Fruit fly (Drosophila melanogaster) whole organism, embryonic: Measurements from ENCODE around the gene MRG15.
A peak's percentile ranks its signal among the peaks of the same experiment; 100 is the strongest.

Source experiments
- B-H1 ChIP-seq: fragments of 200-800 bp; sonication (Bioruptor generic); IDR thresholded peaks from 3 replicates; pipeline ENCODE4 v1.3.6; 2022; ENCODE audit warnings: missing biosample characterization, missing genetic modification characterization
- BtbVII ChIP-seq: fragments of 200-800 bp; sonication (Bioruptor generic); optimal IDR thresholded peaks from 3 replicates; lab custom pipeline; 2017; ENCODE audit warnings: missing biosample characterization, mild to moderate bottlenecking, missing genetic modification characterization
- CG11695 ChIP-seq: fragments of 200-800 bp; sonication (Bioruptor generic); IDR thresholded peaks from 3 replicates; pipeline ENCODE4 v1.3.6; 2022; ENCODE audit warnings: missing biosample characterization, missing genetic modification characterization
- CG12104 ChIP-seq: fragments of 200-800 bp; sonication (Bioruptor generic); optimal IDR thresholded peaks from 3 replicates; lab custom pipeline; 2016; ENCODE audit warnings: missing biosample characterization, missing genetic modification characterization
- CG1233 ChIP-seq: fragments of 200-800 bp; sonication (Bioruptor generic); optimal IDR thresholded peaks from 4 replicates; lab custom pipeline; 2018; ENCODE audit warnings: missing biosample characterization, mild to moderate bottlenecking, missing genetic modification characterization
- CG13624 ChIP-seq: fragments of 200-800 bp; sonication (Bioruptor generic); optimal IDR thresholded peaks from 2 replicates; lab custom pipeline; 2016; ENCODE audit warnings: missing biosample characterization, missing genetic modification characterization
- CG13894 ChIP-seq: fragments of 200-800 bp; sonication (Bioruptor generic); optimal IDR thresholded peaks from 3 replicates; lab custom pipeline; 2018; ENCODE audit warnings: missing biosample characterization, mild to moderate bottlenecking, missing genetic modification characterization, moderate library complexity
- CG14441 ChIP-seq: fragments of 200-800 bp; sonication (Bioruptor generic); IDR thresholded peaks from 2 replicates; pipeline ENCODE4 v1.3.6; 2022; ENCODE audit warnings: missing biosample characterization, missing genetic modification characterization
- CG14860 ChIP-seq: fragments of 200-800 bp; sonication (Bioruptor generic); IDR thresholded peaks from 3 replicates; pipeline ENCODE4 v1.3.6; 2022; ENCODE audit warnings: missing biosample characterization, missing genetic modification characterization; ENCODE audit not compliant: partially characterized antibody
- CG1647 ChIP-seq: fragments of 200-800 bp; sonication (Bioruptor generic); optimal IDR thresholded peaks from 3 replicates; lab custom pipeline; 2016; ENCODE audit warnings: missing biosample characterization, missing genetic modification characterization
- CG17361 ChIP-seq: fragments of 200-800 bp; sonication (Bioruptor generic); IDR thresholded peaks from 3 replicates; pipeline ENCODE4 v1.3.6; 2022; ENCODE audit warnings: missing biosample characterization, missing genetic modification characterization
- CG1792 ChIP-seq: fragments of 200-800 bp; sonication (Bioruptor generic); optimal IDR thresholded peaks from 2 replicates; lab custom pipeline; 2016; ENCODE audit warnings: missing biosample characterization, missing genetic modification characterization
- CG18011 ChIP-seq: fragments of 200-800 bp; sonication (Bioruptor generic); optimal IDR thresholded peaks from 2 replicates; lab custom pipeline; 2017; ENCODE audit warnings: missing biosample characterization, missing genetic modification characterization, mild to moderate bottlenecking, moderate library complexity, missing genotype
- CG1832 ChIP-seq: fragments of 200-800 bp; sonication (Bioruptor generic); optimal IDR thresholded peaks from 2 replicates; lab custom pipeline; 2017; ENCODE audit warnings: missing biosample characterization, mild to moderate bottlenecking, missing genetic modification characterization, inconsistent platforms
- CG31441 ChIP-seq: fragments of 200-800 bp; sonication (Bioruptor generic); IDR thresholded peaks from 2 replicates; pipeline ENCODE4 v1.3.6; 2022; ENCODE audit warnings: missing biosample characterization, missing genetic modification characterization
- CG5953 ChIP-seq: fragments of 200-800 bp; sonication (Bioruptor generic); IDR thresholded peaks from 2 replicates; pipeline ENCODE4 v1.3.6; 2022; ENCODE audit warnings: missing biosample characterization, missing genetic modification characterization
- CG6654 ChIP-seq: fragments of 200-800 bp; sonication (Bioruptor generic); optimal IDR thresholded peaks from 2 replicates; lab custom pipeline; 2017; ENCODE audit warnings: missing biosample characterization, mild to moderate bottlenecking, missing genetic modification characterization
- CG7839 ChIP-seq: fragments of 200-800 bp; sonication (Bioruptor generic); optimal IDR thresholded peaks from 3 replicates; lab custom pipeline; 2018; ENCODE audit warnings: missing biosample characterization, mild to moderate bottlenecking, missing genetic modification characterization, moderate library complexity
- CG7963 ChIP-seq: fragments of 200-800 bp; sonication (Bioruptor generic); IDR thresholded peaks from 3 replicates; pipeline ENCODE4 v1.3.6; 2022; ENCODE audit warnings: missing biosample characterization, missing genetic modification characterization; ENCODE audit not compliant: partially characterized antibody
- CG8478 ChIP-seq: fragments of >200 bp; optimal IDR thresholded peaks from 2 replicates; lab custom pipeline; 2018
- CG9609 ChIP-seq: fragments of 200-800 bp; sonication (Bioruptor generic); optimal IDR thresholded peaks from 3 replicates; lab custom pipeline; 2016; ENCODE audit warnings: missing biosample characterization, missing genetic modification characterization
- CG9876 ChIP-seq: fragments of 200-800 bp; sonication (Bioruptor generic); optimal IDR thresholded peaks from 2 replicates; lab custom pipeline; 2016; ENCODE audit warnings: missing biosample characterization, missing genetic modification characterization
- CoRest ChIP-seq: fragments of 200-800 bp; sonication (Bioruptor generic); optimal IDR thresholded peaks from 3 replicates; lab custom pipeline; 2018; ENCODE audit warnings: missing biosample characterization, mild to moderate bottlenecking, missing genetic modification characterization, moderate library complexity
- Ets97D ChIP-seq: fragments of 200-800 bp; sonication (Bioruptor generic); optimal IDR thresholded peaks from 3 replicates; lab custom pipeline; 2016; ENCODE audit warnings: missing biosample characterization, missing genetic modification characterization
- Sox102F ChIP-seq: fragments of 200-800 bp; sonication (Bioruptor generic); optimal IDR thresholded peaks from 2 replicates; lab custom pipeline; 2018; ENCODE audit warnings: missing biosample characterization, mild to moderate bottlenecking, missing genetic modification characterization, moderate library complexity
- Stat92E ChIP-seq, 3 experiments: fragments of >200 bp in 2 of 3; fragments of 200-800 bp in 1 of 3; sonication (Bioruptor generic) in 1 of 3; optimal IDR thresholded peaks; 2 replicates each; lab custom pipeline; 2017 to 2019; ENCODE audit warnings: missing biosample characterization in 3 of 3, missing genetic modification characterization in 3 of 3, mild to moderate bottlenecking in 1 of 3, moderate library complexity in 1 of 3
- Taf1 ChIP-seq: fragments of 200-800 bp; sonication (Bioruptor generic); IDR thresholded peaks from 2 replicates; pipeline ENCODE4 v1.3.6; 2022; ENCODE audit warnings: missing biosample characterization, missing genetic modification characterization
- YL-1 ChIP-seq: fragments of 200-800 bp; sonication (Bioruptor generic); optimal IDR thresholded peaks from 3 replicates; lab custom pipeline; 2017; ENCODE audit warnings: missing biosample characterization, mild to moderate bottlenecking, missing genetic modification characterization
- aop ChIP-seq: fragments of 200-800 bp; sonication (Bioruptor generic); IDR thresholded peaks from 2 replicates; pipeline ENCODE4 v1.3.6; 2022; ENCODE audit warnings: missing biosample characterization, missing genetic modification characterization
- ase ChIP-seq: fragments of 200-800 bp; sonication (Bioruptor generic); IDR thresholded peaks from 3 replicates; pipeline ENCODE4 v1.3.6; 2022; ENCODE audit warnings: missing biosample characterization, missing genetic modification characterization
- bowl ChIP-seq: fragments of 200-800 bp; sonication (Bioruptor generic); IDR thresholded peaks from 2 replicates; pipeline ENCODE4 v1.3.6; 2022; ENCODE audit warnings: missing biosample characterization, missing genetic modification characterization
- br ChIP-seq: fragments of >200 bp; optimal IDR thresholded peaks from 2 replicates; lab custom pipeline; 2017
- crc ChIP-seq: fragments of 200-800 bp; sonication (Bioruptor generic); optimal IDR thresholded peaks from 2 replicates; lab custom pipeline; 2016; ENCODE audit warnings: missing biosample characterization, missing genetic modification characterization
- dati ChIP-seq: fragments of 200-800 bp; sonication (Bioruptor generic); IDR thresholded peaks from 2 replicates; pipeline ENCODE4 v1.3.6; 2022; ENCODE audit warnings: missing biosample characterization, missing genetic modification characterization
- dimm ChIP-seq: fragments of 200-800 bp; sonication (Bioruptor generic); IDR thresholded peaks from 2 replicates; pipeline ENCODE4 v1.3.6; 2022; ENCODE audit warnings: missing biosample characterization, missing genetic modification characterization
- disco-r ChIP-seq: fragments of 200-800 bp; sonication (Bioruptor generic); optimal IDR thresholded peaks from 2 replicates; lab custom pipeline; 2016; ENCODE audit warnings: missing biosample characterization, missing genetic modification characterization
- dysf ChIP-seq: fragments of 200-800 bp; sonication (Bioruptor generic); IDR thresholded peaks from 3 replicates; pipeline ENCODE4 v1.3.6; 2022; ENCODE audit warnings: missing biosample characterization, missing genetic modification characterization
- grau ChIP-seq: fragments of 200-800 bp; optimal IDR thresholded peaks from 3 replicates; lab custom pipeline; 2019; ENCODE audit warnings: missing biosample characterization, mild to moderate bottlenecking, missing genetic modification characterization, moderate library complexity
- kay ChIP-seq: fragments of 200-800 bp; sonication (Bioruptor generic); optimal IDR thresholded peaks from 2 replicates; lab custom pipeline; 2016; ENCODE audit warnings: missing biosample characterization, missing genetic modification characterization
- kni ChIP-seq: fragments of 200-800 bp; sonication (Bioruptor generic); optimal IDR thresholded peaks from 3 replicates; lab custom pipeline; 2017; ENCODE audit warnings: mild to moderate bottlenecking, missing biosample characterization, missing genetic modification reagents, missing genetic modification characterization
- lab ChIP-seq: fragments of 200-800 bp; sonication (Bioruptor generic); optimal IDR thresholded peaks from 3 replicates; lab custom pipeline; 2017; ENCODE audit warnings: missing biosample characterization, missing genetic modification characterization, mild to moderate bottlenecking, moderate library complexity, missing genetic modification reagents
- luna ChIP-seq: fragments of 200-800 bp; sonication (Bioruptor generic); optimal IDR thresholded peaks from 2 replicates; lab custom pipeline; 2016; ENCODE audit warnings: missing biosample characterization, missing genetic modification characterization
- nau ChIP-seq: fragments of 200-800 bp; sonication (Bioruptor generic); optimal IDR thresholded peaks from 3 replicates; lab custom pipeline; 2017; ENCODE audit warnings: missing biosample characterization, mild to moderate bottlenecking, missing genetic modification characterization, missing genetic modification reagents
- pum ChIP-seq: fragments of 200-800 bp; sonication (Bioruptor generic); optimal IDR thresholded peaks from 2 replicates; lab custom pipeline; 2016; ENCODE audit warnings: missing biosample characterization, missing genetic modification characterization
- slou ChIP-seq: fragments of 200-800 bp; sonication (Bioruptor generic); optimal IDR thresholded peaks from 3 replicates; lab custom pipeline; 2016; ENCODE audit warnings: missing biosample characterization, missing genetic modification characterization
- stc ChIP-seq: fragments of 200-800 bp; sonication (Bioruptor generic); IDR thresholded peaks from 2 replicates; pipeline ENCODE4 v1.3.6; 2022; ENCODE audit warnings: missing biosample characterization, missing genetic modification characterization
- zfh1 ChIP-seq: fragments of 200-800 bp; sonication (Bioruptor generic); IDR thresholded peaks from 3 replicates; pipeline ENCODE4 v1.3.6; 2022; ENCODE audit warnings: missing biosample characterization, missing genetic modification characterization

MRG15 gene

dm6 chr3R:15275158-15275623, 2.7 kb downstream of the MRG15 start, which contains the start of the genes Cp190 and CG4338 (continued):
- TF ChIP-seq CG14441 (GFP tag; lab: Robert Waterston, UW) (peak; percentile 95), br (lab: Kevin White, UChicago) (no peak), aop (GFP tag; lab: Robert Waterston, UW) (no peak), bowl (peak; percentile 84), B-H1 (GFP tag; lab: Robert Waterston, UW) (peak; percentile 91), CG1832 (GFP tag; lab: Kevin White, UChicago) (no peak), CG1792 (GFP tag; lab: Kevin White, UChicago) (peak; percentile 84), kni (GFP tag; lab: Kevin White, UChicago) (peak; percentile 97), zfh1 (peak; percentile 96), CG5953 (peak; percentile 89), CoRest (tag; lab: Kevin White, UChicago) (peak; percentile 100), slou (GFP tag; lab: Kevin White, UChicago) (peak; percentile 91), Ets97D (GFP tag; lab: Kevin White, UChicago) (peak; percentile 94), dimm (GFP tag; lab: Robert Waterston, UW) (peak; percentile 88), CG13894 (tag; lab: Kevin White, UChicago) (peak; percentile 98), CG9609 (GFP tag; lab: Kevin White, UChicago) (peak; percentile 89), dati (peak; percentile 61; the same call in 1 of the 2 replicates), nau (GFP tag; lab: Kevin White, UChicago) (no peak), Sox102F (GFP tag; lab: Kevin White, UChicago) (peak; percentile 98), BtbVII (GFP tag; lab: Kevin White, UChicago) (peak; percentile 97), CG14860 (GFP tag; lab: Robert Waterston, UW) (peak; percentile 61), CG6654 (GFP tag; lab: Kevin White, UChicago) (peak; percentile 88), disco-r (GFP tag; lab: Kevin White, UChicago) (peak; percentile 88), pum (peak; percentile 91), Stat92E (GFP tag; optimal IDR thresholded peaks at IDR 0.05; lab: Kevin White, UChicago) (peak in 1 of 3 experiments; percentile 95), Taf1 (peak; percentile 91), CG1647 (GFP tag; lab: Kevin White, UChicago) (peak; percentile 91), lab (GFP tag; lab: Kevin White, UChicago) (peak; percentile 98), luna (GFP tag; lab: Kevin White, UChicago) (peak; percentile 65), CG18011 (GFP tag; lab: Kevin White, UChicago) (peak; percentile 88), CG1233 (GFP tag; lab: Kevin White, UChicago) (peak; percentile 98), CG8478 (lab: Kevin White, UChicago) (no peak), grau (tag; lab: Kevin White, UChicago) (peak; percentile 98), CG17361 (peak; percentile 99), kay (peak; percentile 95), CG13624 (GFP tag; lab: Kevin White, UChicago) (peak; percentile 91), CG9876 (GFP tag; lab: Kevin White, UChicago) (peak; percentile 66), stc (peak; percentile 96), dysf (GFP tag; lab: Robert Waterston, UW) (peak; percentile 98), CG12104 (GFP tag; lab: Kevin White, UChicago) (peak; percentile 98), CG31441 (GFP tag; lab: Robert Waterston, UW) (peak; percentile 99), ase (GFP tag; lab: Robert Waterston, UW) (peak; percentile 90), CG7839 (tag; lab: Kevin White, UChicago) (peak; percentile 99), CG11695 (GFP tag; lab: Robert Waterston, UW) (peak; percentile 97), crc (peak; percentile 72), YL-1 (GFP tag; lab: Kevin White, UChicago) (peak; percentile 97), CG7963 (GFP tag; lab: Robert Waterston, UW) (peak; percentile 68; the same call in 2 of the 3 replicates)
- TF ChIP-seq, all 482 proteins: peak for 455
